Fruit fly (Drosophila melanogaster) whole organism, embryonic: ENCODE measurements around the gene Fancl.

Experiments
- Aef1 ChIP-seq: fragments of 200-800 bp; sonication (Bioruptor generic); IDR thresholded peaks from 3 replicates; pipeline ENCODE4 v1.3.6; 2022; ENCODE audit warnings: missing biosample characterization, missing genetic modification characterization
- Antp ChIP-seq: fragments of 200-800 bp; sonication (Bioruptor generic); optimal IDR thresholded peaks from 3 replicates; lab custom pipeline; 2016; ENCODE audit warnings: missing biosample characterization, missing genetic modification characterization
- B-H1 ChIP-seq: fragments of 200-800 bp; sonication (Bioruptor generic); IDR thresholded peaks from 3 replicates; pipeline ENCODE4 v1.3.6; 2022; ENCODE audit warnings: missing biosample characterization, missing genetic modification characterization
- Blimp-1 ChIP-seq: fragments of 200-800 bp; sonication (Bioruptor generic); optimal IDR thresholded peaks from 3 replicates; lab custom pipeline; 2018; ENCODE audit warnings: missing biosample characterization, missing genetic modification characterization, mild to moderate bottlenecking, moderate library complexity, missing genetic modification reagents
- CG10979 ChIP-seq: fragments of 200-800 bp; sonication (Bioruptor generic); optimal IDR thresholded peaks from 2 replicates; lab custom pipeline; 2018; ENCODE audit warnings: missing biosample characterization, mild to moderate bottlenecking, missing genetic modification characterization, moderate library complexity
- CG11247 ChIP-seq: fragments of 200-800 bp; sonication (Bioruptor generic); IDR thresholded peaks from 2 replicates; pipeline ENCODE4 v1.3.6; 2022; ENCODE audit warnings: missing biosample characterization, missing genetic modification characterization
- CG12071 ChIP-seq: fragments of 200-800 bp; sonication (Bioruptor generic); optimal IDR thresholded peaks from 3 replicates; lab custom pipeline; 2018; ENCODE audit warnings: missing biosample characterization, mild to moderate bottlenecking, missing genetic modification characterization
- CG14441 ChIP-seq: fragments of 200-800 bp; sonication (Bioruptor generic); IDR thresholded peaks from 2 replicates; pipeline ENCODE4 v1.3.6; 2022; ENCODE audit warnings: missing biosample characterization, missing genetic modification characterization
- CG14965 ChIP-seq: fragments of 200-800 bp; sonication (Bioruptor generic); optimal IDR thresholded peaks from 2 replicates; lab custom pipeline; 2016; ENCODE audit warnings: missing biosample characterization, missing genetic modification characterization, borderline replicate concordance
- CG1602 ChIP-seq: fragments of 200-800 bp; sonication (Bioruptor generic); optimal IDR thresholded peaks from 3 replicates; lab custom pipeline; 2016; ENCODE audit warnings: missing biosample characterization, missing genetic modification characterization
- CG1603 ChIP-seq: fragments of 200-800 bp; sonication (Bioruptor generic); optimal IDR thresholded peaks from 2 replicates; lab custom pipeline; 2019; ENCODE audit warnings: missing biosample characterization, mild to moderate bottlenecking, missing genetic modification characterization, moderate library complexity
- CG17361 ChIP-seq: fragments of 200-800 bp; sonication (Bioruptor generic); IDR thresholded peaks from 3 replicates; pipeline ENCODE4 v1.3.6; 2022; ENCODE audit warnings: missing biosample characterization, missing genetic modification characterization
- CG1832 ChIP-seq: fragments of 200-800 bp; sonication (Bioruptor generic); optimal IDR thresholded peaks from 2 replicates; lab custom pipeline; 2017; ENCODE audit warnings: missing biosample characterization, mild to moderate bottlenecking, missing genetic modification characterization, inconsistent platforms
- CG2120 ChIP-seq: fragments of 200-800 bp; sonication (Bioruptor generic); optimal IDR thresholded peaks from 3 replicates; lab custom pipeline; 2016; ENCODE audit warnings: missing biosample characterization, missing genetic modification characterization
- CG30403 ChIP-seq: fragments of 200-800 bp; sonication (Bioruptor generic); optimal IDR thresholded peaks from 3 replicates; lab custom pipeline; 2016; ENCODE audit warnings: missing biosample characterization, missing genetic modification characterization
- CG3163 ChIP-seq: fragments of 200-800 bp; sonication (Bioruptor generic); optimal IDR thresholded peaks from 3 replicates; lab custom pipeline; 2016; ENCODE audit warnings: missing biosample characterization, missing genetic modification characterization
- CG34422 ChIP-seq: fragments of 200-800 bp; sonication (Bioruptor generic); IDR thresholded peaks from 3 replicates; pipeline ENCODE4 v1.3.6; 2022; ENCODE audit warnings: missing biosample characterization, missing genetic modification characterization
- CG6689 ChIP-seq: fragments of 200-800 bp; sonication (Bioruptor generic); IDR thresholded peaks from 2 replicates; pipeline ENCODE4 v1.3.6; 2022; ENCODE audit warnings: missing biosample characterization, missing genetic modification characterization
- CG8478 ChIP-seq: fragments of >200 bp; optimal IDR thresholded peaks from 2 replicates; lab custom pipeline; 2018
- Dip3 ChIP-seq: fragments of 200-800 bp; sonication (Bioruptor generic); optimal IDR thresholded peaks from 3 replicates; lab custom pipeline; 2016; ENCODE audit warnings: missing biosample characterization, missing genetic modification characterization
- Drgx ChIP-seq: fragments of 200-800 bp; sonication (Bioruptor generic); IDR thresholded peaks from 2 replicates; pipeline ENCODE4 v1.3.6; 2022; ENCODE audit warnings: missing biosample characterization, missing genetic modification characterization
- Eip74EF ChIP-seq, 2 experiments: fragments of 200-800 bp in 1 of 2; fragments of >200 bp in 1 of 2; sonication (Bioruptor generic) in 1 of 2; optimal IDR thresholded peaks; 2 replicates each; lab custom pipeline; 2017 to 2019; ENCODE audit warnings: missing biosample characterization in 2 of 2, missing genetic modification characterization in 2 of 2, mild to moderate bottlenecking in 1 of 2, moderate library complexity in 1 of 2
- Hr3 ChIP-seq: fragments of 200-800 bp; sonication (Bioruptor generic); optimal IDR thresholded peaks from 3 replicates; lab custom pipeline; 2016; ENCODE audit warnings: missing biosample characterization, missing genetic modification characterization
- Lim3 ChIP-seq: fragments of 200-800 bp; sonication (Bioruptor generic); IDR thresholded peaks from 2 replicates; pipeline ENCODE4 v1.3.6; 2022; ENCODE audit warnings: missing biosample characterization, missing genetic modification characterization
- Oli ChIP-seq: fragments of 200-800 bp; sonication (Bioruptor generic); optimal IDR thresholded peaks from 2 replicates; lab custom pipeline; 2018; ENCODE audit warnings: missing biosample characterization, mild to moderate bottlenecking, missing genetic modification characterization, moderate library complexity
- Ptx1 ChIP-seq: fragments of 200-800 bp; sonication (Bioruptor generic); IDR thresholded peaks from 2 replicates; pipeline ENCODE4 v1.3.6; 2022; ENCODE audit warnings: missing biosample characterization, missing genetic modification characterization
- Tbp ChIP-seq: fragments of >200 bp; optimal IDR thresholded peaks from 2 replicates; lab custom pipeline; 2018; ENCODE audit warnings: missing biosample characterization, missing genetic modification characterization
- amos ChIP-seq: fragments of 200-800 bp; sonication (Bioruptor generic); IDR thresholded peaks from 2 replicates; pipeline ENCODE4 v1.3.6; 2022; ENCODE audit warnings: missing biosample characterization, missing genetic modification characterization; ENCODE audit not compliant: partially characterized antibody
- bowl ChIP-seq: fragments of 200-800 bp; sonication (Bioruptor generic); IDR thresholded peaks from 2 replicates; pipeline ENCODE4 v1.3.6; 2022; ENCODE audit warnings: missing biosample characterization, missing genetic modification characterization
- cad ChIP-seq: fragments of >200 bp; optimal IDR thresholded peaks from 2 replicates; lab custom pipeline; 2017; ENCODE audit warnings: missing biosample characterization, missing genetic modification characterization
- cg ChIP-seq: fragments of 200-800 bp; sonication (Bioruptor generic); optimal IDR thresholded peaks from 3 replicates; lab custom pipeline; 2019; ENCODE audit warnings: missing biosample characterization, mild to moderate bottlenecking, missing genetic modification characterization, moderate library complexity
- dmrt11E ChIP-seq: fragments of 200-800 bp; sonication (Bioruptor generic); optimal IDR thresholded peaks from 3 replicates; lab custom pipeline; 2018; ENCODE audit warnings: missing biosample characterization, mild to moderate bottlenecking, missing genetic modification characterization, moderate library complexity
- dysf ChIP-seq: fragments of 200-800 bp; sonication (Bioruptor generic); IDR thresholded peaks from 3 replicates; pipeline ENCODE4 v1.3.6; 2022; ENCODE audit warnings: missing biosample characterization, missing genetic modification characterization
- eve ChIP-seq, 2 experiments: fragments of >200 bp; optimal IDR thresholded peaks; 2 replicates each; lab custom pipeline; 2017; ENCODE audit warnings: missing biosample characterization in 2 of 2, missing genetic modification characterization in 2 of 2
- ftz-f1 ChIP-seq: fragments of 200-800 bp; sonication (Bioruptor generic); optimal IDR thresholded peaks from 2 replicates; lab custom pipeline; 2016; ENCODE audit warnings: missing biosample characterization, missing genetic modification characterization
- gem ChIP-seq: fragments of 200-800 bp; sonication (Bioruptor generic); optimal IDR thresholded peaks from 2 replicates; lab custom pipeline; 2019; ENCODE audit warnings: missing biosample characterization, mild to moderate bottlenecking, missing genetic modification characterization, moderate library complexity
- gsb ChIP-seq: fragments of 200-800 bp; sonication (Bioruptor generic); IDR thresholded peaks from 2 replicates; pipeline ENCODE4 v1.3.6; 2022; ENCODE audit warnings: missing biosample characterization, missing genetic modification characterization
- jigr1 ChIP-seq: fragments of 200-800 bp; sonication (Bioruptor generic); IDR thresholded peaks from 3 replicates; pipeline ENCODE4 v1.3.6; 2022; ENCODE audit warnings: missing biosample characterization, missing genetic modification characterization
- mam ChIP-seq: fragments of 200-800 bp; sonication (Bioruptor generic); optimal IDR thresholded peaks from 3 replicates; lab custom pipeline; 2016; ENCODE audit warnings: missing biosample characterization, missing genetic modification characterization
- nom ChIP-seq: fragments of 200-800 bp; sonication (Bioruptor generic); optimal IDR thresholded peaks from 2 replicates; lab custom pipeline; 2017; ENCODE audit warnings: missing biosample characterization, missing genetic modification characterization, mild to moderate bottlenecking, moderate library complexity, missing genetic modification reagents
- peb ChIP-seq: fragments of 200-800 bp; sonication (Bioruptor generic); IDR thresholded peaks from 2 replicates; pipeline ENCODE4 v1.3.6; 2022; ENCODE audit warnings: missing biosample characterization, missing genetic modification characterization
- phol ChIP-seq: fragments of 200-800 bp; sonication (Bioruptor generic); optimal IDR thresholded peaks from 3 replicates; lab custom pipeline; 2018; ENCODE audit warnings: missing biosample characterization, mild to moderate bottlenecking, missing genetic modification characterization, moderate library complexity
- prd ChIP-seq, 3 experiments: fragments of >200 bp in 2 of 3; fragments of 200-800 bp in 1 of 3; sonication (Bioruptor generic) in 1 of 3; optimal IDR thresholded peaks in 2 of 3; IDR thresholded peaks in 1 of 3; 2 replicates in 2 of 3; 3 replicates in 1 of 3; pipeline versions ENCODE4 v1.3.6 to Lab custom; 2017 to 2022; ENCODE audit warnings: missing biosample characterization in 1 of 3, missing genetic modification characterization in 1 of 3
- ranshi ChIP-seq: fragments of 200-800 bp; sonication (Bioruptor generic); IDR thresholded peaks from 2 replicates; pipeline ENCODE4 v1.3.6; 2022; ENCODE audit warnings: missing biosample characterization, missing genetic modification characterization
- so ChIP-seq: fragments of 200-800 bp; sonication (Bioruptor generic); IDR thresholded peaks from 3 replicates; pipeline ENCODE4 v1.3.6; 2022; ENCODE audit warnings: missing biosample characterization, missing genetic modification characterization
- sob ChIP-seq: fragments of 200-800 bp; sonication (Bioruptor generic); IDR thresholded peaks from 2 replicates; pipeline ENCODE4 v1.3.6; 2022; ENCODE audit warnings: missing biosample characterization, missing genetic modification characterization
- tap ChIP-seq: fragments of 200-800 bp; optimal IDR thresholded peaks from 3 replicates; lab custom pipeline; 2019; ENCODE audit warnings: missing biosample characterization, mild to moderate bottlenecking, missing genetic modification characterization, moderate library complexity
- tin ChIP-seq: fragments of 200-800 bp; sonication (Bioruptor generic); optimal IDR thresholded peaks from 3 replicates; lab custom pipeline; 2016; ENCODE audit warnings: missing biosample characterization, missing genetic modification characterization
- zfh1 ChIP-seq: fragments of 200-800 bp; sonication (Bioruptor generic); IDR thresholded peaks from 3 replicates; pipeline ENCODE4 v1.3.6; 2022; ENCODE audit warnings: missing biosample characterization, missing genetic modification characterization

Fancl gene

dm6 chr3R:10079267-10079987 is 26.8 kb upstream of the Fancl start (continued):
- TF ChIP-seq dmrt11E (tag; lab: Kevin White, UChicago) (peak; percentile 27), eve (GFP tag; optimal IDR thresholded peaks at IDR 0.05; lab: Kevin White, UChicago) (peak in 1 of 2 experiments; percentile 43), Aef1 (GFP tag; lab: Robert Waterston, UW) (peak; percentile 26; the same call in 1 of the 3 replicates), Drgx (peak; percentile 86), so (peak; percentile 46; the same call in 1 of the 3 replicates), Oli (peak; percentile 40), nom (peak; percentile 3), Blimp-1 (GFP tag; lab: Kevin White, UChicago) (peak; percentile 49), zfh1 (GFP tag; lab: Robert Waterston, UW) (peak; percentile 40; the same call in 1 of the 3 replicates), ranshi (GFP tag; lab: Robert Waterston, UW) (peak; percentile 40; the same call in 1 of the 2 replicates), amos (no peak), peb (GFP tag; lab: Robert Waterston, UW) (no peak), CG17361 (0 out of 3 replicates have a peak, but pooled peaks have one; percentile 45), CG14965 (GFP tag; lab: Kevin White, UChicago) (no peak), CG34422 (GFP tag; lab: Robert Waterston, UW) (peak; percentile 61; the same call in 2 of the 3 replicates), Tbp (GFP tag; lab: Kevin White, UChicago) (no peak), CG1602 (GFP tag; lab: Kevin White, UChicago) (peak; percentile 18), gem (tag; lab: Kevin White, UChicago) (peak; percentile 62), jigr1 (GFP tag; lab: Robert Waterston, UW) (no peak), cad (no peak), Dip3 (no peak), CG30403 (GFP tag; lab: Kevin White, UChicago) (peak; percentile 38), CG2120 (GFP tag; lab: Kevin White, UChicago) (peak; percentile 14), ftz-f1 (GFP tag; lab: Kevin White, UChicago) (peak; percentile 52), prd (optimal IDR thresholded peaks at IDR 0.05; lab: Kevin White, UChicago) (no peak), prd (GFP tag; IDR thresholded peaks at IDR 0.05; lab: Robert Waterston, UW) (peak; percentile 64), CG14441 (GFP tag; lab: Robert Waterston, UW) (0 out of 2 replicates have a peak, but pooled peaks have one; percentile 8), Antp (GFP tag; lab: Kevin White, UChicago) (peak; percentile 2), CG1832 (peak; percentile 58), CG6689 (GFP tag; lab: Robert Waterston, UW) (peak; percentile 44; the same call in 1 of the 2 replicates), tap (tag; lab: Kevin White, UChicago) (peak; percentile 3), gsb (GFP tag; lab: Robert Waterston, UW) (no peak), CG11247 (no peak), Ptx1 (peak; percentile 55), sob (GFP tag; lab: Robert Waterston, UW) (0 out of 2 replicates have a peak, but pooled peaks have one; percentile 26), bowl (no peak), Hr3 (GFP tag; lab: Kevin White, UChicago) (no peak), mam (peak; percentile 41), CG12071 (GFP tag; lab: Kevin White, UChicago) (no peak), B-H1 (GFP tag; lab: Robert Waterston, UW) (0 out of 3 replicates have a peak, but pooled peaks have one; percentile 12), dysf (GFP tag; lab: Robert Waterston, UW) (peak; percentile 35; the same call in 1 of the 3 replicates), phol (tag; lab: Kevin White, UChicago) (peak; percentile 42), CG1603 (tag; lab: Kevin White, UChicago) (peak; percentile 59), cg (GFP tag; lab: Kevin White, UChicago) (peak; percentile 63), Lim3 (GFP tag; lab: Robert Waterston, UW) (no peak), CG3163 (GFP tag; lab: Kevin White, UChicago) (no peak), CG8478 (lab: Kevin White, UChicago) (peak; percentile 21), Eip74EF (GFP tag; optimal IDR thresholded peaks at IDR 0.05; lab: Kevin White, UChicago) (peak in 1 of 2 experiments; percentile 9), tin (GFP tag; lab: Kevin White, UChicago) (peak; percentile 28), CG10979 (tag; lab: Kevin White, UChicago) (peak; percentile 25)
